Worm (Caenorhabditis elegans) whole organism, L3 larva: ENCODE data around the gene efk-1.

Experiments
- ZK546.5 ChIP-seq: sonication (generic microtip); optimal IDR thresholded peaks from 2 replicates; lab custom pipeline; 2017; ENCODE audit warnings: missing biosample characterization, missing genetic modification characterization
- aly-2 ChIP-seq: fragments of 150-350 bp; optimal IDR thresholded peaks from 2 replicates; lab custom pipeline; 2014; ENCODE audit warnings: missing biosample characterization, missing genetic modification characterization
- ama-1 ChIP-seq: fragments of 150-350 bp; optimal IDR thresholded peaks from 2 replicates; lab custom pipeline; 2018
- ceh-16 ChIP-seq: sonication (generic microtip); optimal IDR thresholded peaks from 2 replicates; lab custom pipeline; 2017; ENCODE audit warnings: missing biosample characterization, missing genetic modification characterization
- ceh-82 ChIP-seq: fragments of 150-350 bp; optimal IDR thresholded peaks from 2 replicates; lab custom pipeline; 2014; ENCODE audit warnings: missing biosample characterization, missing genetic modification characterization
- egl-27 ChIP-seq: sonication (generic microtip); optimal IDR thresholded peaks from 4 replicates; lab custom pipeline; 2017; ENCODE audit warnings: missing biosample characterization, missing genetic modification reagents, missing genetic modification characterization
- egl-5 ChIP-seq: fragments of 150-350 bp; optimal IDR thresholded peaks from 2 replicates; lab custom pipeline; 2017; ENCODE audit warnings: missing biosample characterization, missing genetic modification reagents, missing genetic modification characterization, inconsistent platforms
- elt-1 ChIP-seq: fragments of 150-350 bp; optimal IDR thresholded peaks from 2 replicates; lab custom pipeline; 2014; ENCODE audit warnings: missing biosample characterization, missing genetic modification characterization
- elt-2 ChIP-seq: sonication (generic microtip); optimal IDR thresholded peaks from 2 replicates; lab custom pipeline; 2016; ENCODE audit warnings: missing genetic modification reagents, mild to moderate bottlenecking, missing genetic modification characterization, missing compliant biosample characterization
- elt-3 ChIP-seq, 3 experiments: fragments of 150-350 bp in 1 of 3; sonication (generic microtip) in 2 of 3; optimal IDR thresholded peaks; 2 replicates in 2 of 3; 4 replicates in 1 of 3; lab custom pipeline; 2014 to 2017; ENCODE audit warnings: missing biosample characterization in 3 of 3, missing genetic modification characterization in 3 of 3
- eor-1 ChIP-seq, 2 experiments: fragments of 150-350 bp; optimal IDR thresholded peaks; 2 replicates each; lab custom pipeline; 2014 to 2018; ENCODE audit warnings: missing biosample characterization in 2 of 2, missing genetic modification characterization in 2 of 2
- fkh-10 ChIP-seq: sonication (generic microtip); optimal IDR thresholded peaks from 2 replicates; lab custom pipeline; 2017; ENCODE audit warnings: missing biosample characterization, missing genetic modification reagents, missing genetic modification characterization
- fkh-2 ChIP-seq: fragments of 150-350 bp; optimal IDR thresholded peaks from 2 replicates; lab custom pipeline; 2014; ENCODE audit warnings: missing biosample characterization, missing genetic modification reagents, missing genetic modification characterization
- fos-1 ChIP-seq: fragments of 150-350 bp; optimal IDR thresholded peaks from 2 replicates; lab custom pipeline; 2014; ENCODE audit warnings: missing biosample characterization, missing genetic modification characterization
- jun-1 ChIP-seq: fragments of 150-350 bp; optimal IDR thresholded peaks from 2 replicates; lab custom pipeline; 2014; ENCODE audit warnings: missing biosample characterization, missing genetic modification reagents, missing genetic modification characterization
- lin-39 ChIP-seq: fragments of 150-350 bp; optimal IDR thresholded peaks from 2 replicates; lab custom pipeline; 2018; ENCODE audit warnings: missing biosample characterization, missing genetic modification reagents, missing genetic modification characterization
- lsy-12 ChIP-seq: sonication (generic microtip); optimal IDR thresholded peaks from 2 replicates; lab custom pipeline; 2016; ENCODE audit warnings: mild to moderate bottlenecking, missing genetic modification characterization, missing compliant biosample characterization
- mml-1 ChIP-seq: fragments of 150-350 bp; sonication (generic microtip); optimal IDR thresholded peaks from 3 replicates; lab custom pipeline; 2014; ENCODE audit warnings: missing biosample characterization, missing genetic modification characterization
- nfya-1 ChIP-seq: sonication (generic microtip); optimal IDR thresholded peaks from 2 replicates; lab custom pipeline; 2017; ENCODE audit warnings: missing genetic modification characterization, mild to moderate bottlenecking, missing compliant biosample characterization, antibody characterized with exemption, moderate library complexity; ENCODE audit not compliant: insufficient read depth
- nhr-11 ChIP-seq: fragments of 150-350 bp; optimal IDR thresholded peaks from 2 replicates; lab custom pipeline; 2014; ENCODE audit warnings: missing biosample characterization, missing genetic modification characterization
- nhr-12 ChIP-seq: fragments of 150-350 bp; optimal IDR thresholded peaks from 2 replicates; lab custom pipeline; 2014; ENCODE audit warnings: missing biosample characterization, missing genetic modification characterization
- nhr-23 ChIP-seq: fragments of 150-350 bp; optimal IDR thresholded peaks from 2 replicates; lab custom pipeline; 2014; ENCODE audit warnings: missing biosample characterization, missing genetic modification reagents, missing genetic modification characterization
- nhr-25 ChIP-seq: sonication (generic microtip); optimal IDR thresholded peaks from 2 replicates; lab custom pipeline; 2017; ENCODE audit warnings: missing biosample characterization, missing genetic modification characterization
- nhr-76 ChIP-seq: fragments of 150-350 bp; sonication (generic microtip); optimal IDR thresholded peaks from 5 replicates; lab custom pipeline; 2014; ENCODE audit warnings: missing biosample characterization, missing genetic modification characterization
- nhr-77 ChIP-seq: fragments of 150-350 bp; optimal IDR thresholded peaks from 2 replicates; lab custom pipeline; 2014; ENCODE audit warnings: missing biosample characterization, missing genetic modification characterization
- pqm-1 ChIP-seq: fragments of 150-350 bp; optimal IDR thresholded peaks from 2 replicates; lab custom pipeline; 2017; ENCODE audit warnings: missing biosample characterization, missing genetic modification characterization, inconsistent platforms
- snpc-4 ChIP-seq: fragments of 150-350 bp; optimal IDR thresholded peaks from 2 replicates; lab custom pipeline; 2014; ENCODE audit warnings: missing biosample characterization, missing genetic modification characterization
- unc-62 ChIP-seq: fragments of 150-350 bp; sonication (generic microtip); optimal IDR thresholded peaks from 4 replicates; lab custom pipeline; 2014; ENCODE audit warnings: missing biosample characterization, missing genetic modification reagents, missing genetic modification characterization
- zag-1 ChIP-seq: fragments of 150-350 bp; optimal IDR thresholded peaks from 2 replicates; lab custom pipeline; 2014; ENCODE audit warnings: missing biosample characterization, missing genetic modification characterization
- ztf-11 ChIP-seq: fragments of 150-350 bp; optimal IDR thresholded peaks from 2 replicates; lab custom pipeline; 2014; ENCODE audit warnings: missing biosample characterization, missing genetic modification characterization
- ztf-4 ChIP-seq: fragments of 150-350 bp; optimal IDR thresholded peaks from 2 replicates; lab custom pipeline; 2014; ENCODE audit warnings: missing biosample characterization, missing genetic modification characterization

The efk-1 gene

DNA sequence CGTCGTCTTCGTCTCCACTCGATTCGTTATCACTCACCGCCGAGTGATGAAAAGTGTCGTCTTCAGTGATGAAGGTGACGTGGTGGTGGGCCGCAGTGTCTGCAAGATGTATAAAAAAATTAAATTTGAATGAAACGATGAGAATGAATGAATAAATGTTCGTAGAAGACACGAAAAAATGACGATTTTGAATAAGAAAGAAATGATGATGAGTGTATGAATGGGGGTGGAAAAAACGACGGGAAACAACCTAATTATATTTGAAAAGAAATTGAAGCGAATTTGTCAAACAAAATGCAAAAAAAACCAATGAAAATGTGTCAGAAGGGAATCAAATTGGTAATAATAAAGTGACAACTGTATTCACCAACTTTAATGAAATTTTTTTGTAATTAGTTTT is 32.2 kb downstream of the efk-1 start, which contains the start of gene mvk-1:
Gene mvk-1, minus strand, starts transcription at position 101 of the 400 bp plus-strand sequence.
- TF ChIP-seq ceh-82 (no peak), nhr-76 (tag; lab: Kevin White, UChicago) (no peak), lin-39 (no peak), jun-1 (tag; lab: Kevin White, UChicago) (no peak), ztf-4 (tag; lab: Kevin White, UChicago) (no peak), mml-1 (tag; lab: Kevin White, UChicago) (no peak), fkh-2 (tag; lab: Kevin White, UChicago) (no peak), zag-1 (no peak), fos-1 (tag; lab: Kevin White, UChicago) (no peak), unc-62 (GFP tag; lab: Kevin White, UChicago) (no peak), elt-3 (tag; optimal IDR thresholded peaks at IDR 0.05; lab: Kevin White, UChicago) (no peak), nhr-25 (tag; lab: Kevin White, UChicago) (no peak), fkh-10 (GFP tag; lab: Kevin White, UChicago) (no peak), nhr-12 (tag; lab: Kevin White, UChicago) (no peak), nhr-23 (tag; lab: Kevin White, UChicago) (no peak), snpc-4 (tag; lab: Kevin White, UChicago) (no peak), nhr-11 (no peak), ama-1 (lab: Kevin White, UChicago) (no peak), nhr-77 (tag; lab: Kevin White, UChicago) (no peak), ceh-16 (tag; lab: Kevin White, UChicago) (no peak)

DNA sequence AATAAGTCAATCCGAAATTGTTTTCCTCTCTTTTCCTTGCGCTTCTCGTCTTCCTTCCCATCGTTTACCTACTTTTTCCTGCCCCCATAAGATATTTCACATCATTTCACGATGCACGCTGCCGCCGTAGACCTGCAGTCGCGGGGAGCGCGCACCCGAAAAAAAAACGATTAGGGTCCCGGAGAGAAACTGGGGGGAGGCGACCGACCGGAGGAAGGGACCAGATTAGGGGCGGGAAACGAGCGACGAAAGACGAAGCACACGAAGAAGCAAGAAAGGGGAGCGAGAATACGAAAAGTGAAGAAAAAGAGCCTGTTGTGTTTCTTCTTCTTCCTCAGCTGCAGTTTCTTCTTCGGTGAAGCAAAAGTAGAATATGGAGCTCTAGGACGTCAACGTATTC is 33.1 kb downstream of the efk-1 start:
- TF ChIP-seq snpc-4 (tag; lab: Kevin White, UChicago): peak; percentile 31
- TF ChIP-seq pqm-1 (tag; lab: Kevin White, UChicago): no peak
- TF ChIP-seq nfya-1 (tag; lab: Kevin White, UChicago): peak; percentile 24
- peak; percentile 24 for TF ChIP-seq fkh-10 (GFP tag; lab: Kevin White, UChicago)
- no peak for TF ChIP-seq ztf-11 (tag; lab: Kevin White, UChicago)
- TF ChIP-seq ama-1 (lab: Kevin White, UChicago): peak; percentile 12
- TF ChIP-seq lin-39: peak; percentile 96

DNA sequence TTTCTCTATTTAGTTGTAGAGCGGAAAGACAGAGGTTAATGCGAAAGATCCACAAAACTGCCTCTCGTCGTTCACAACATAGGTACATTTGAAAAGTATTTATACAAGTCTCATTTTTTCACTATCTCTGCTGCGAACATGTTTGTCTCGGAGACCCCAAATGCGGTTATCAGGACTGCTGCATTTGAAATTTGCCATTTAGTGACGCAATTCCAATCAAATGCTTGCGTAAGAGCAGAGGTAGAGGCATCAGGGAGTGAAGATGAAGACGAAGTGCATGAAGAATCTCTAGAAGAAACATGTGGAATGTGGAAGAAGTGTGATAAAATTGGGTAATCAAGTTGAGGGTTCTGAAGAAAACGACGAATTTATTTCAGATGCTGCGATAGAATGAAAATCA is 34.2 kb downstream of the efk-1 start:
- peak; percentile 55 for TF ChIP-seq elt-2
- TF ChIP-seq ceh-16 (tag; lab: Kevin White, UChicago): no peak
- TF ChIP-seq snpc-4 (tag; lab: Kevin White, UChicago): no peak

DNA sequence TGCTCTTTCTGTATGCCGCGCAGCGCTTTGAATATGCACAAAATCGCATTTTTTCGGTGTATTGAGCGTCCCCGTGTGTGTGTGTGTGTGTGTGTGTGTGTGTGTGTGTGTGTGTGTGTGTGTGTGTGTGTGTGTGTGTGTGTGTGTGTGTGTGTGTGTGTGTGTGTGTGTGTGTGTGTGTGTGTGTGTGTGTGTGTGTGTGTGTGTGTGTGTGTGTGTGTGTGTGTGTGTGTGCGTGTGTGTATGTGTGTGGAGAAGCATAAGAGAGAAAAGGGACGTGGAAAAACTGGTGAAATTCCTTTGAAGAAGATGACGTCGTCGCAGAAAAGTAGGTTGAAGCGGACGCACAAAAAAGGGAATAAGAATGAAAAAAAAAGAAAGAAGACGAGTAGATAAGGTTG is 35.0 kb downstream of the efk-1 start:
- TF ChIP-seq elt-2 (peak; percentile 50), lsy-12 (peak; percentile 87), fkh-10 (GFP tag; lab: Kevin White, UChicago) (peak; percentile 36), nfya-1 (tag; lab: Kevin White, UChicago) (peak; percentile 27)

DNA sequence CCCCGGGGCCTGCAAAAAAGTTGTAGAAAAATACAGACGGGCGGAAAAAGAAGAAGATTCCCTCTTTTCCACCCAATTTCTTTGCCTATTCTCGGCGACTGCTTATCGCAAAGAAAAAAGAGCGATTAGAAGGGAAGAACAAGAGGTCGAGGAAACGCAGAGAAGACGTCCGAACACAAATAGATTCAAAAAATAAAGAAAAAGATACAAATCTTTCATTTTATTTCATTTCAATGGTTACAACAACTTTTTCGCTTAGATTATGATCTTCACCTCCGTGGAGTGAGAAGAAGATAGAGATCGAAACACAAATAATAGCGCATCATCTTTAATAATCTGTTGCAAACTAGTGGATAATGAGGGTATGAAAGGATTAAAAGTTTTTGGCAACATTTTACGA is 36.3 kb downstream of the efk-1 start:
- TF ChIP-seq zag-1: no peak
- TF ChIP-seq unc-62 (GFP tag; lab: Kevin White, UChicago): no peak
- TF ChIP-seq elt-1 (tag; lab: Kevin White, UChicago): peak; percentile 98
- no peak for TF ChIP-seq nhr-12 (tag; lab: Kevin White, UChicago)
- TF ChIP-seq elt-2: peak; percentile 44
- no peak for TF ChIP-seq ceh-82
- no peak for TF ChIP-seq eor-1 (tag; optimal IDR thresholded peaks at IDR 0.05; lab: Kevin White, UChicago)
- TF ChIP-seq nhr-23 (tag; lab: Kevin White, UChicago): peak; percentile 74
- no peak for TF ChIP-seq aly-2 (tag; lab: Kevin White, UChicago)
- TF ChIP-seq nfya-1 (tag; lab: Kevin White, UChicago): peak; percentile 10
- TF ChIP-seq ceh-16 (tag; lab: Kevin White, UChicago): no peak
- TF ChIP-seq ama-1 (lab: Kevin White, UChicago): peak; percentile 21

DNA sequence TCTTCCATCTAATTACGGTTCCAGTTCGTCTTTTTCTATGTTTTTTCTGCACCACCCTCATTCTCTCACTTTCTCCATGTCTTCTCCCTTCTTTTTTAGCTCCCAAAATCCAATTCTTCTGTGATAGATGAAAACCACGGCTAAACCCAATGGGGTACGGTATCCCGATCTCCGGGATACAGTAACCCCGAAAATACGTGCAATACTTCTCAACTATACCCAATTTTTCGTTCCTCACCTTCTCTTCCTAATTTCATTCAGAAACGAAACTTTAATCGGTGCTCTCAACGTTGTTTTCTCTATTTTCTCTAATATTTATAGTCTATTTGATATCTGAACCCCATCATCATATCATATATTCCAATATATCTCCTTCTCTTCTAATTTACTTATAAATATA is 44.7 kb downstream of the efk-1 start:
- TF ChIP-seq elt-1 (tag; lab: Kevin White, UChicago): no peak
- TF ChIP-seq aly-2 (tag; lab: Kevin White, UChicago): peak; percentile 42
- TF ChIP-seq ZK546.5 (tag; lab: Kevin White, UChicago): no peak
- TF ChIP-seq egl-27 (tag; lab: Kevin White, UChicago): no peak
- TF ChIP-seq elt-3 (tag; optimal IDR thresholded peaks at IDR 0.05; lab: Kevin White, UChicago): no peak
- peak; percentile 36 for TF ChIP-seq ceh-82
- TF ChIP-seq ama-1 (lab: Kevin White, UChicago): peak; percentile 13
- TF ChIP-seq lin-39: no peak
- TF ChIP-seq nhr-77 (tag; lab: Kevin White, UChicago): no peak
- TF ChIP-seq egl-5 (tag; lab: Kevin White, UChicago): no peak
- TF ChIP-seq nhr-76 (tag; lab: Kevin White, UChicago): no peak
- TF ChIP-seq lsy-12: peak; percentile 37
- TF ChIP-seq nhr-12 (tag; lab: Kevin White, UChicago): no peak
